Fruit fly (Drosophila melanogaster) S2 (cell line): ENCODE measurements around the gene tbc.
"Not testable (repeated sequence)": the region's sequence is repeated elsewhere in the genome, so short reads cannot be mapped to it uniquely, and the experiment has no call there.

Source experiments
- CG8478 ChIP-seq: fragments of >200 bp; optimal IDR thresholded peaks from 2 replicates; lab custom pipeline; 2018
- CTCF ChIP-seq, 2 experiments: fragments of >200 bp; optimal IDR thresholded peaks; 2 replicates each; lab custom pipeline; 2018

tbc gene

dm6 chrX:20436866-20437265 lies 12.3 kb upstream of the tbc start:
- TF ChIP-seq CG8478 (lab: Kevin White, UChicago) = no peak
- TF ChIP-seq CTCF (optimal IDR thresholded peaks at IDR 0.05; lab: Kevin White, UChicago) = no peak

DNA sequence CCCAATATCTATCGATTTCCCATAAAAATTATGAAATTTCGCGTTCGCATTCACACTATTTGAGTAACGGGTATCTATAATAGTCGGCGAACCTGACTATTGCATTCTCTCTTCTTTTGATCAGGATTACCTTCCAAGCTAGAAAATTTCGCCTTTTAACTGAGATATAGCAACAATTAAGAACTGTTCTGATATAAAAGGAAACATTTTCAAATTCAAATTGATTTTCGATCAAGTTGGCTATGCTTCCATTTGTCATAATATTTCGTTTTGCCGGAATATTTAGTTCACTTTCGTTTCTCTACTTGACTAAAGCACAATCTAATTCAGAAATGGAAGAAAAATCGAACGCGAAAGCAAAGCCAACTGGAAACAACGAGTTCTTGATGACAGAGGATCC lies 3.1 kb upstream of the tbc start, which contains the start of gene CG42578:
Gene CG42578, plus strand, starts transcription at position 301 of the 400 bp plus-strand sequence.
- not testable (repeated sequence) for TF ChIP-seq CG8478 (lab: Kevin White, UChicago); CTCF (optimal IDR thresholded peaks at IDR 0.05; lab: Kevin White, UChicago)

- no peak for TF ChIP-seq CG8478 (lab: Kevin White, UChicago)
- TF ChIP-seq CTCF (optimal IDR thresholded peaks at IDR 0.05; lab: Kevin White, UChicago) = no peak
These were observed 1.1 kb upstream of the tbc start for dm6 chrX:20447865-20448584.

dm6 chrX:20466382-20466928 lies 17.3 kb downstream of the tbc start:
- no peak for TF ChIP-seq CTCF (optimal IDR thresholded peaks at IDR 0.05; lab: Kevin White, UChicago)
- no peak for TF ChIP-seq CG8478 (lab: Kevin White, UChicago)

- TF ChIP-seq CG8478 (lab: Kevin White, UChicago) = no peak
- TF ChIP-seq CTCF (optimal IDR thresholded peaks at IDR 0.05; lab: Kevin White, UChicago) = no peak
These were observed 18.0 kb downstream of the tbc start, which contains the start of gene GstT3 for dm6 chrX:20467155-20467554. Gene GstT3, plus strand, starts transcription at chrX:20467455.

dm6 chrX:20468192-20468591 lies 19.1 kb downstream of the tbc start:
- TF ChIP-seq CTCF (optimal IDR thresholded peaks at IDR 0.05; lab: Kevin White, UChicago) = no peak
- no peak for TF ChIP-seq CG8478 (lab: Kevin White, UChicago)

- TF ChIP-seq CG8478 (lab: Kevin White, UChicago) (no peak), CTCF (optimal IDR thresholded peaks at IDR 0.05; lab: Kevin White, UChicago) (no peak)
These were observed 21.6 kb downstream of the tbc start for dm6 chrX:20470701-20471100.

dm6 chrX:20478674-20479073 lies 29.5 kb downstream of the tbc start:
- no peak for TF ChIP-seq CTCF (optimal IDR thresholded peaks at IDR 0.05; lab: Kevin White, UChicago)
- TF ChIP-seq CG8478 (lab: Kevin White, UChicago) = no peak

DNA sequence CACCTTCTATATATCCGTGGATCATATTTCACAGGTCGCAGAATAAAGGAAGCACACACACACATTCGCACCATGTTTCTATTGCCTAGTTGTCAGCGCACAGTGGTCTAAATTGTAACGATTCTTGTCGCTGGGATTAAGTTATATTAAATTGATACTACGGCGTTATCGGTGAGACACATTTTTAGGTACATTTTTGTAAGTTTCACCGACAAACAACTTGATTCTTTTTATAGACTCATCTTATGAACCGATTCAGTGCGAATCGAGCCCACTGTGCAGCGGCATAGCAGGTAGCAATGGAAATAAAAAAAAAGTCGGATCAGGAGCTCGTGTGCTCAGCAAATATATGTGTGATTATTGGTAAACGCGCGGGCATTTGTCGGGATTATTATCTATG lies 31.3 kb downstream of the tbc start:
- TF ChIP-seq CG8478 (lab: Kevin White, UChicago) (no peak), CTCF (optimal IDR thresholded peaks at IDR 0.05; lab: Kevin White, UChicago) (no peak)

dm6 chrX:20481404-20481803 lies 32.3 kb downstream of the tbc start:
- no peak for TF ChIP-seq CTCF (optimal IDR thresholded peaks at IDR 0.05; lab: Kevin White, UChicago)
- TF ChIP-seq CG8478 (lab: Kevin White, UChicago) = no peak

DNA sequence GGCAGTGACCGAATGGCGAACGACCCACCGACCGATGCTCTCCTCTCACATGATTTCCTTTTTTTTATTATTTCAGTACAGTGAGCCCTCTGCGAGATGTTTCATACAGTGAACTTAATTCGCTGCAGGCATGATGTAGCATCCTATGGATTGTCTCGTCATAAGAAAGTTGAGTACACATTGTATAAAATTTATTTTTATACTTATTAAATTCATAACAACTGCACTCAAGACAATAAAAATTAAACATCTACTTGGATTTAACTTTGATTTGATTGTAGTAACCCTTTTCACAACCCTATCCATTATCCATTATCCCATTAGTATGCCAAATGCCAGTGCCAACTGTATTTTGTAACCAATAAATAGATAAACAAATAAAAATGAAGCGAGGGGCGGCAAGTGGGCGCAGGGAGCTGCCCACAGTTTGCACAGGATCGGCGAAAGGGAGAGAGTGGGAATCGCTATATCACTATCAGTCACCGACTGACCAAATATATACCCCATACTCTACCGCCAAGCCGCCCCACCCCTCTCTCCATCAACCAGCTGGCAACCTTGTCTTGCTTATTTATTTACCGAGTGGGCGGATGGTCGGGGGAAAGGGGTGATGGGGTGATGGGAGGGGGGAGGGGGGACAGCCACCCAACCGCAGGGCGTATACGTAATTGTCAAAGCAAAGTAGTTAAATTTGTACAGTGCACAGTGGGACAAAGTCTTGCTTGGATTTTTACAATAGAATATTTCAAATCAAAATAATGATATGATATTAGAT lies 33.8 kb downstream of the tbc start:
- TF ChIP-seq CTCF (optimal IDR thresholded peaks at IDR 0.05; lab: Kevin White, UChicago) (no peak), CG8478 (lab: Kevin White, UChicago) (no peak)

dm6 chrX:20485880-20486279 lies 36.7 kb downstream of the tbc start, which contains the start of gene CG15461:
Gene CG15461, plus strand, starts transcription at chrX:20486180.
- TF ChIP-seq CG8478 (lab: Kevin White, UChicago) = no peak
- TF ChIP-seq CTCF (optimal IDR thresholded peaks at IDR 0.05; lab: Kevin White, UChicago) = no peak

- TF ChIP-seq CTCF (optimal IDR thresholded peaks at IDR 0.05; lab: Kevin White, UChicago) = no peak
- TF ChIP-seq CG8478 (lab: Kevin White, UChicago) = no peak
These were observed 39.6 kb downstream of the tbc start for dm6 chrX:20488701-20489122.

dm6 chrX:20489382-20489994 lies 40.4 kb downstream of the tbc start:
- TF ChIP-seq CG8478 (lab: Kevin White, UChicago) = no peak
- TF ChIP-seq CTCF (optimal IDR thresholded peaks at IDR 0.05; lab: Kevin White, UChicago) = no peak
